Fruit fly (Drosophila melanogaster): Measurements from ENCODE around the gene CG15478.
A peak's percentile ranks its signal among the peaks of the same experiment; 100 is the strongest.

CG15478 gene

dm6 chrX:7705175-7706097 lies 12.3 kb downstream of the CG15478 start (continued):
- TF ChIP-seq CG8388 (GFP tag; optimal IDR thresholded peaks at IDR 0.05) (peak; percentile 93), CG33557 (GFP tag; optimal IDR thresholded peaks at IDR 0.05) (peak; percentile 83), CG12744 (GFP tag; optimal IDR thresholded peaks at IDR 0.05) (peak; percentile 52), CkIIα-i1 (GFP tag; IDR thresholded peaks at IDR 0.05) (no peak), pb (GFP tag; optimal IDR thresholded peaks at IDR 0.05) (peak; percentile 52), Dad (GFP tag; optimal IDR thresholded peaks at IDR 0.05) (peak; percentile 74), CG10321 (GFP tag; IDR thresholded peaks at IDR 0.05) (peak; percentile 7; the same call in 1 of the 2 replicates), az2 (GFP tag; optimal IDR thresholded peaks at IDR 0.05) (peak; percentile 95), CG14965 (GFP tag; optimal IDR thresholded peaks at IDR 0.05; ENCODE audit: borderline replicate concordance) (no peak), dmrt11E (tag; optimal IDR thresholded peaks at IDR 0.05) (peak; percentile 93), H2.0 (GFP tag; IDR thresholded peaks at IDR 0.05) (peak; percentile 67; the same call in 1 of the 2 replicates), psq (GFP tag; optimal IDR thresholded peaks at IDR 0.05) (peak; percentile 78), onecut (GFP tag; IDR thresholded peaks at IDR 0.05) (peak; percentile 77), lab (GFP tag; optimal IDR thresholded peaks at IDR 0.05) (peak; percentile 96), wor (GFP tag; IDR thresholded peaks at IDR 0.05) (peak; percentile 77), gce (GFP tag; IDR thresholded peaks at IDR 0.05) (peak; percentile 47; the same call in 1 of the 3 replicates), Max (GFP tag; optimal IDR thresholded peaks at IDR 0.05) (peak; percentile 96), croc (GFP tag; conservative IDR thresholded peaks at IDR 0.05) (peak; percentile 82), toy (GFP tag; IDR thresholded peaks at IDR 0.05) (peak; percentile 48; the same call in 1 of the 2 replicates), Camta (GFP tag; optimal IDR thresholded peaks at IDR 0.05) (peak; percentile 82), CG12942 (GFP tag; optimal IDR thresholded peaks at IDR 0.05) (peak; percentile 89), Lpt (GFP tag; optimal IDR thresholded peaks at IDR 0.05) (no peak), Doc3 (GFP tag; IDR thresholded peaks at IDR 0.05; ENCODE audit: partially characterized antibody) (no peak), nerfin-2 (GFP tag; IDR thresholded peaks at IDR 0.05; ENCODE audit: partially characterized antibody) (no peak), hth (optimal IDR thresholded peaks at IDR 0.05) (no peak), Sry-δ (GFP tag; optimal IDR thresholded peaks at IDR 0.05) (peak; percentile 26), sqz (GFP tag; optimal IDR thresholded peaks at IDR 0.05) (peak; percentile 26), CG31365 (tag; optimal IDR thresholded peaks at IDR 0.05) (peak; percentile 65), CG12155 (GFP tag; optimal IDR thresholded peaks at IDR 0.05) (peak; percentile 92), bab2 (GFP tag; optimal IDR thresholded peaks at IDR 0.05) (peak; percentile 83), CG13123 (GFP tag; optimal IDR thresholded peaks at IDR 0.05) (peak; percentile 75), seq (GFP tag; IDR thresholded peaks at IDR 0.05) (peak; percentile 85), CG16815 (GFP tag; optimal IDR thresholded peaks at IDR 0.05) (peak; percentile 92), Trl (optimal IDR thresholded peaks at IDR 0.05) (peak; percentile 88 to 91), Trl (GFP tag; optimal IDR thresholded peaks at IDR 0.05) (peak; percentile 42), HmgZ (tag; optimal IDR thresholded peaks at IDR 0.05) (peak; percentile 88), Xrp1 (GFP tag; IDR thresholded peaks at IDR 0.05) (peak; percentile 86), Ets65A (GFP tag) (peak; percentile 96), Hr51 (GFP tag; optimal IDR thresholded peaks at IDR 0.05) (peak; percentile 80 to 96), z (GFP tag; IDR thresholded peaks at IDR 0.05) (0 out of 3 replicates have a peak, but pooled peaks have one; percentile 28), Kr (GFP tag; optimal IDR thresholded peaks at IDR 0.05) (peak; percentile 52), repo (GFP tag; optimal IDR thresholded peaks at IDR 0.05) (peak; percentile 45), corto (GFP tag; optimal IDR thresholded peaks at IDR 0.05) (peak; percentile 73), Mes4 (GFP tag; optimal IDR thresholded peaks at IDR 0.05) (peak; percentile 60), pho (GFP tag; optimal IDR thresholded peaks at IDR 0.05) (peak; percentile 83), CG18619 (GFP tag; optimal IDR thresholded peaks at IDR 0.05) (peak; percentile 95), Mad (GFP tag; optimal IDR thresholded peaks at IDR 0.05) (peak; percentile 78), crp (GFP tag; optimal IDR thresholded peaks at IDR 0.05) (peak; percentile 3 to 58), CG2875 (GFP tag; optimal IDR thresholded peaks at IDR 0.05) (peak; percentile 88)

Measured in whole organism, embryonic.